Worm (Caenorhabditis elegans) whole organism, L2 larva: ENCODE measurements around the gene ZK1307.4.

Experiments
- R02D3.7 ChIP-seq: fragments of 150-350 bp; optimal IDR thresholded peaks from 2 replicates; lab custom pipeline; 2014; ENCODE audit warnings: missing biosample characterization, missing genetic modification characterization
- aly-2 ChIP-seq: fragments of 150-350 bp; optimal IDR thresholded peaks from 2 replicates; lab custom pipeline; 2014; ENCODE audit warnings: missing biosample characterization, missing genetic modification characterization
- crh-2 ChIP-seq: sonication (generic microtip); optimal IDR thresholded peaks from 2 replicates; lab custom pipeline; 2017; ENCODE audit warnings: missing biosample characterization, missing genetic modification characterization
- elt-3 ChIP-seq: sonication (generic microtip); optimal IDR thresholded peaks from 2 replicates; lab custom pipeline; 2017; ENCODE audit warnings: missing biosample characterization, missing genetic modification characterization
- lin-13 ChIP-seq: fragments of 150-350 bp; optimal IDR thresholded peaks from 2 replicates; lab custom pipeline; 2014; ENCODE audit warnings: missing biosample characterization, missing genetic modification reagents, missing genetic modification characterization
- lin-39 ChIP-seq: fragments of 150-350 bp; optimal IDR thresholded peaks from 2 replicates; lab custom pipeline; 2014; ENCODE audit warnings: missing biosample characterization, missing genetic modification reagents, missing genetic modification characterization
- lsy-2 ChIP-seq, 2 experiments: fragments of 150-350 bp in 1 of 2; sonication (generic microtip) in 1 of 2; optimal IDR thresholded peaks; 2 replicates each; lab custom pipeline; 2014 to 2017; ENCODE audit warnings: missing biosample characterization in 2 of 2, missing genetic modification characterization in 2 of 2
- nhr-25 ChIP-seq: fragments of 150-350 bp; sonication (generic microtip); optimal IDR thresholded peaks from 3 replicates; lab custom pipeline; 2014; ENCODE audit warnings: missing biosample characterization, missing genetic modification characterization
- zag-1 ChIP-seq: fragments of 150-350 bp; optimal IDR thresholded peaks from 2 replicates; lab custom pipeline; 2014; ENCODE audit warnings: missing biosample characterization, missing genetic modification characterization
- ztf-11 ChIP-seq: sonication (generic microtip); optimal IDR thresholded peaks from 2 replicates; lab custom pipeline; 2017; ENCODE audit warnings: missing biosample characterization, missing genetic modification characterization

ce11 chrII:9614728-9615127 lies 36.9 kb downstream of the ZK1307.4 start, which contains the start of gene hlh-6:
- no peak for TF ChIP-seq aly-2
- TF ChIP-seq lsy-2 (tag; optimal IDR thresholded peaks at IDR 0.05; lab: Kevin White, UChicago), result no peak
- no peak for TF ChIP-seq zag-1 (tag; lab: Kevin White, UChicago)
- no peak for TF ChIP-seq crh-2 (tag; lab: Kevin White, UChicago)
- TF ChIP-seq lin-39 (tag; lab: Kevin White, UChicago), result no peak
- no peak for TF ChIP-seq nhr-25 (tag; lab: Kevin White, UChicago)
- TF ChIP-seq R02D3.7 (tag; lab: Kevin White, UChicago), result no peak
- no peak for TF ChIP-seq lin-13 (GFP tag; lab: Kevin White, UChicago)
- TF ChIP-seq ztf-11 (tag; lab: Kevin White, UChicago), result no peak
- no peak for TF ChIP-seq elt-3 (tag; lab: Kevin White, UChicago)
